Worm (Caenorhabditis elegans) whole organism, L1 larva: Measurements from ENCODE around the gene rpt-6.

Experiments
- F16B12.6 ChIP-seq: fragments of 150-350 bp; optimal IDR thresholded peaks from 2 replicates; lab custom pipeline; 2014; ENCODE audit warnings: missing biosample characterization, missing genetic modification characterization
- Y116A8C.19 ChIP-seq: sonication (generic microtip); optimal IDR thresholded peaks from 2 replicates; lab custom pipeline; 2016; ENCODE audit warnings: missing compliant biosample characterization, missing genetic modification characterization, borderline replicate concordance
- alr-1 ChIP-seq: fragments of 200-800 bp; sonication (Bioruptor generic); optimal IDR thresholded peaks from 2 replicates; lab custom pipeline; 2018; ENCODE audit warnings: borderline replicate concordance, mild to moderate bottlenecking, missing genetic modification characterization, missing compliant biosample characterization
- aly-2 ChIP-seq: fragments of 150-350 bp; optimal IDR thresholded peaks from 2 replicates; lab custom pipeline; 2014; ENCODE audit warnings: missing biosample characterization, missing genetic modification characterization
- ama-1 ChIP-seq: fragments of 150-350 bp; optimal IDR thresholded peaks from 2 replicates; lab custom pipeline; 2014
- blmp-1 ChIP-seq: fragments of 150-350 bp; optimal IDR thresholded peaks from 2 replicates; lab custom pipeline; 2014; ENCODE audit warnings: missing biosample characterization, missing genetic modification characterization
- ceh-8 ChIP-seq: fragments of 200-800 bp; sonication (Bioruptor generic); optimal IDR thresholded peaks from 2 replicates; lab custom pipeline; 2018; ENCODE audit warnings: mild to moderate bottlenecking, missing genetic modification characterization, moderate library complexity, missing compliant biosample characterization
- ceh-88 ChIP-seq: fragments of 200-800 bp; sonication (Bioruptor generic); IDR thresholded peaks from 2 replicates; pipeline ENCODE4 v1.3.6; 2022; ENCODE audit warnings: missing genetic modification characterization, missing compliant biosample characterization
- ceh-90 ChIP-seq: sonication (generic microtip); optimal IDR thresholded peaks from 2 replicates; lab custom pipeline; 2016; ENCODE audit warnings: missing genetic modification characterization, missing compliant biosample characterization
- dpl-1 ChIP-seq, 3 experiments: fragments of 150-350 bp in 2 of 3; sonication (generic microtip) in 1 of 3; optimal IDR thresholded peaks; 2 replicates each; lab custom pipeline; 2014 to 2017; ENCODE audit warnings: missing biosample characterization in 3 of 3, missing genetic modification characterization in 3 of 3, missing genetic modification reagents in 3 of 3
- efl-1 ChIP-seq, 4 experiments: fragments of 150-350 bp; optimal IDR thresholded peaks in 3 of 4; peaks in 1 of 4; 1 replicate in 1 of 4; 2 replicates in 3 of 4; lab custom pipeline; 2014; ENCODE audit warnings: missing biosample characterization in 2 of 4, missing genetic modification characterization in 2 of 4, missing genetic modification reagents in 2 of 4
- efl-3 ChIP-seq: fragments of 200-800 bp; sonication (Bioruptor generic); optimal IDR thresholded peaks from 2 replicates; lab custom pipeline; 2018; ENCODE audit warnings: mild to moderate bottlenecking, missing genetic modification characterization, missing compliant biosample characterization
- egl-13 ChIP-seq: sonication (generic microtip); optimal IDR thresholded peaks from 2 replicates; lab custom pipeline; 2016; ENCODE audit warnings: missing genotype, missing genetic modification reagents, missing genetic modification characterization, missing compliant biosample characterization
- egl-27 ChIP-seq, 2 experiments: fragments of 150-350 bp in 1 of 2; sonication (generic microtip); optimal IDR thresholded peaks; 3 replicates each; lab custom pipeline; 2017 to 2018; ENCODE audit warnings: missing biosample characterization in 2 of 2, missing genetic modification characterization in 2 of 2, missing genetic modification reagents in 2 of 2
- elt-2 ChIP-seq: sonication (generic microtip); optimal IDR thresholded peaks from 2 replicates; lab custom pipeline; 2016; ENCODE audit warnings: missing genetic modification characterization, mild to moderate bottlenecking, inconsistent platforms, missing compliant biosample characterization, missing genetic modification reagents
- ets-5 ChIP-seq: fragments of 200-800 bp; sonication (Bioruptor generic); IDR thresholded peaks from 2 replicates; pipeline ENCODE4 v1.3.6; 2022; ENCODE audit warnings: missing genetic modification characterization, missing compliant biosample characterization
- fkh-10 ChIP-seq: sonication (generic microtip); optimal IDR thresholded peaks from 2 replicates; lab custom pipeline; 2017; ENCODE audit warnings: missing biosample characterization, missing genetic modification reagents, missing genetic modification characterization
- fkh-8 ChIP-seq: sonication (generic microtip); optimal IDR thresholded peaks from 2 replicates; lab custom pipeline; 2016; ENCODE audit warnings: mild to moderate bottlenecking, missing genetic modification characterization, missing compliant biosample characterization
- fos-1 ChIP-seq: fragments of 150-350 bp; optimal IDR thresholded peaks from 2 replicates; lab custom pipeline; 2014; ENCODE audit warnings: missing biosample characterization, missing genetic modification characterization
- hlh-17 ChIP-seq: fragments of 200-800 bp; sonication (Bioruptor generic); optimal IDR thresholded peaks from 2 replicates; lab custom pipeline; 2018; ENCODE audit warnings: missing genetic modification characterization, mild to moderate bottlenecking, missing compliant biosample characterization, moderate library complexity, borderline replicate concordance
- hpl-2 ChIP-seq: fragments of 150-350 bp; optimal IDR thresholded peaks from 2 replicates; lab custom pipeline; 2014; ENCODE audit warnings: missing biosample characterization, missing genetic modification reagents, missing genetic modification characterization
- irx-1 ChIP-seq: sonication (generic microtip); optimal IDR thresholded peaks from 2 replicates; lab custom pipeline; 2016; ENCODE audit warnings: missing genetic modification characterization, missing compliant biosample characterization
- isw-1 ChIP-seq: fragments of 200-800 bp; sonication (Bioruptor generic); IDR thresholded peaks from 2 replicates; pipeline ENCODE4 v1.3.6; 2022; ENCODE audit warnings: missing genetic modification characterization, missing compliant biosample characterization
- lin-15B ChIP-seq: fragments of 150-350 bp; sonication (generic microtip); optimal IDR thresholded peaks from 3 replicates; lab custom pipeline; 2014; ENCODE audit warnings: missing biosample characterization, missing genetic modification characterization
- lin-35 ChIP-seq, 2 experiments: fragments of 150-350 bp; optimal IDR thresholded peaks; 2 replicates each; lab custom pipeline; 2014; ENCODE audit warnings: missing biosample characterization in 2 of 2, missing genetic modification characterization in 2 of 2, missing genetic modification reagents in 2 of 2
- lir-3 ChIP-seq: sonication (generic microtip); optimal IDR thresholded peaks from 2 replicates; lab custom pipeline; 2016; ENCODE audit warnings: mild to moderate bottlenecking, missing genetic modification characterization, moderate library complexity, missing compliant biosample characterization; ENCODE audit not compliant: poor library complexity
- lsy-2 ChIP-seq, 2 experiments: fragments of 150-350 bp; optimal IDR thresholded peaks; 2 replicates each; lab custom pipeline; 2014; ENCODE audit warnings: missing biosample characterization in 2 of 2, missing genetic modification characterization in 2 of 2
- mab-9 ChIP-seq: fragments of 200-800 bp; sonication (Bioruptor generic); IDR thresholded peaks from 2 replicates; pipeline ENCODE4 v1.3.6; 2022; ENCODE audit warnings: missing genetic modification reagents, missing genetic modification characterization, missing compliant biosample characterization
- mdl-1 ChIP-seq, 2 experiments: fragments of 150-350 bp; optimal IDR thresholded peaks; 2 replicates each; lab custom pipeline; 2014 to 2017; ENCODE audit warnings: missing biosample characterization in 2 of 2, missing genetic modification characterization in 2 of 2, inconsistent platforms in 1 of 2
- mep-1 ChIP-seq: fragments of 150-350 bp; optimal IDR thresholded peaks from 2 replicates; lab custom pipeline; 2014; ENCODE audit warnings: missing biosample characterization, missing genetic modification characterization
- nhr-12 ChIP-seq: sonication (generic microtip); optimal IDR thresholded peaks from 2 replicates; lab custom pipeline; 2017; ENCODE audit warnings: missing biosample characterization, missing genetic modification characterization
- nhr-19 ChIP-seq: fragments of 200-800 bp; sonication (Bioruptor generic); conservative IDR thresholded peaks from 2 replicates; pipeline ENCODE4 v1.3.6; 2022; ENCODE audit warnings: missing genetic modification characterization, missing compliant biosample characterization
- nhr-77 ChIP-seq: fragments of 150-350 bp; optimal IDR thresholded peaks from 2 replicates; lab custom pipeline; 2014; ENCODE audit warnings: missing biosample characterization, missing genetic modification characterization
- nhr-84 ChIP-seq: sonication (generic microtip); optimal IDR thresholded peaks from 2 replicates; lab custom pipeline; 2017; ENCODE audit warnings: missing biosample characterization, missing genetic modification characterization
- nhr-85 ChIP-seq: sonication (generic microtip); peaks from one replicate; lab custom pipeline; 2016; ENCODE audit warnings: missing genetic modification characterization, inconsistent platforms, missing compliant biosample characterization
- pag-3 ChIP-seq: sonication (generic microtip); optimal IDR thresholded peaks from 2 replicates; lab custom pipeline; 2017; ENCODE audit warnings: missing genetic modification characterization, mild to moderate bottlenecking, missing compliant biosample characterization, antibody characterized with exemption, borderline replicate concordance; ENCODE audit not compliant: insufficient read depth
- pax-3 ChIP-seq: fragments of 200-800 bp; sonication (Bioruptor generic); optimal IDR thresholded peaks from 2 replicates; lab custom pipeline; 2018; ENCODE audit warnings: mild to moderate bottlenecking, missing genetic modification characterization, moderate library complexity, missing compliant biosample characterization
- skn-1 ChIP-seq: fragments of 150-350 bp; optimal IDR thresholded peaks from 2 replicates; lab custom pipeline; 2014; ENCODE audit warnings: missing biosample characterization, missing genetic modification characterization
- sox-4 ChIP-seq: sonication (generic microtip); optimal IDR thresholded peaks from 2 replicates; lab custom pipeline; 2016; ENCODE audit warnings: missing genetic modification characterization, missing compliant biosample characterization
- sptf-1 ChIP-seq: fragments of 150-350 bp; optimal IDR thresholded peaks from 2 replicates; lab custom pipeline; 2014; ENCODE audit warnings: missing biosample characterization, missing genetic modification characterization
- sup-37 ChIP-seq: fragments of 200-800 bp; sonication (Bioruptor generic); optimal IDR thresholded peaks from 2 replicates; lab custom pipeline; 2018; ENCODE audit warnings: mild to moderate bottlenecking, missing genetic modification characterization, missing compliant biosample characterization
- swsn-7 ChIP-seq: sonication (generic microtip); optimal IDR thresholded peaks from 2 replicates; lab custom pipeline; 2016; ENCODE audit warnings: missing genetic modification characterization, missing compliant biosample characterization
- unc-130 ChIP-seq: fragments of 150-350 bp; optimal IDR thresholded peaks from 2 replicates; lab custom pipeline; 2017; ENCODE audit warnings: missing biosample characterization, missing genetic modification characterization, inconsistent platforms
- unc-30 ChIP-seq: sonication (generic microtip); optimal IDR thresholded peaks from 2 replicates; lab custom pipeline; 2017; ENCODE audit warnings: missing biosample characterization, missing genetic modification characterization
- unc-98 ChIP-seq: fragments of 200-800 bp; sonication (Bioruptor generic); IDR thresholded peaks from 2 replicates; pipeline ENCODE4 v1.3.6; 2022; ENCODE audit warnings: missing genetic modification characterization, missing compliant biosample characterization
- vab-15 ChIP-seq: sonication (generic microtip); optimal IDR thresholded peaks from 2 replicates; lab custom pipeline; 2017; ENCODE audit warnings: missing genotype, mild to moderate bottlenecking, missing genetic modification characterization, missing compliant biosample characterization
- zag-1 ChIP-seq: fragments of 150-350 bp; optimal IDR thresholded peaks from 2 replicates; lab custom pipeline; 2014; ENCODE audit warnings: missing biosample characterization, missing genetic modification characterization
- zip-4 ChIP-seq: fragments of 200-800 bp; sonication (Bioruptor generic); optimal IDR thresholded peaks from 2 replicates; lab custom pipeline; 2018; ENCODE audit warnings: mild to moderate bottlenecking, missing genetic modification characterization, moderate library complexity, missing compliant biosample characterization
- ztf-11 ChIP-seq, 2 experiments: sonication (generic microtip); optimal IDR thresholded peaks; 2 replicates each; lab custom pipeline; 2016 to 2017; ENCODE audit warnings: missing genetic modification characterization in 2 of 2, missing biosample characterization in 1 of 2, missing compliant biosample characterization in 1 of 2

The rpt-6 gene

DNA sequence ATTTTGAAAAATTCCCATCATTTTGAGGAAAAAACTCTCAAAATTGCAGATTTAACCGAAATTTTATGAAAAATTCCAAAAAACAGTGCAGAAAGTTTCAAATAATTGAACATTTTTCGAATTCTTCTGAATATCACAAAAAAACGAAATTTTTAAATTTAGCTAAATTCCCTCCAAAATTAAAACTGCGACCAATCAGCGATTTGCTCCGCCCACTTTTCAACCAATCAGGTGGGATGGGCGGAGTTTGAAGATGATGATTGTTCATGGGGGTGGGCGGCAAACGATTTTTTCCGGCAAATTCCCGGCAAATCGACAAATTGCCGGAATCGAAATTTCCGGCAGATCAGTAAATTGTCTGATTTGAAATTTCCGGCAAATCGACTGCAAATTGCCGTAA is 36.0 kb upstream of the rpt-6 start:
- no peak for TF ChIP-seq fos-1
- no peak for TF ChIP-seq efl-1 (optimal IDR thresholded peaks at IDR 0.05; lab: Kevin White, UChicago)
- TF ChIP-seq efl-1 (GFP tag; optimal IDR thresholded peaks at IDR 0.05 in 1 of 2; lab: Kevin White, UChicago), result peak in 1 of 2 experiments; percentile 46

DNA sequence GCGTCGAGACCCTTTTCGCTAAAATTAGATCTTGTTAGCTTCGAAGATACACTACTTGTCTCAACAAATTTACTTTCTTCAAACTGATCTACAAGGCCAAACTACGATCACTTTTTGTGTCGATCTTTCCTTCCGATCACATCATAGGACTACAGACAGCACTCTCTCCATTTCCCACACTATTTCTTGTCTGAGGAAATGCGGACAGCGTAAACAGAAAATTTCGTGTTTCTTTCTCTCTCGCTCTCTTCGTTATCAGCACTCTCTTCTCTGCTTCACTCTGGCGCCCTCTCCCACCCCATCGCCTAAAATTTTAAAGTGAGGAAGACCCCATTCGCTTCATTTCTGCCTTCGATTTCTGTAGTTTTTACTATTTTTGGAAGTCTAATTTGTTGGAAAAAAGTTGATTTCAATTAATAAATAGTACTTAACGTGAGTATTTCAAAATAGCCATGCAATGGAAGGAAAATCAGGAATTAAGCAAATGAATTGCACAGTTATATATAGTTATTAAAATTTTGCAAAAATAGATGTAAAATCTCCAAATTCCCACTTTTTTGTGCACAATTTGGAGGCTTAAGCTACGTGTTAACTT is 34.8 kb upstream of the rpt-6 start:
- no peak for TF ChIP-seq pax-3
- TF ChIP-seq F16B12.6 (tag; lab: Kevin White, UChicago), result peak; percentile 33
- peak; percentile 41 for TF ChIP-seq fkh-8
- TF ChIP-seq elt-2 (tag; lab: Kevin White, UChicago), result no peak
- no peak for TF ChIP-seq egl-27 (tag; optimal IDR thresholded peaks at IDR 0.05; lab: Kevin White, UChicago)
- TF ChIP-seq unc-130 (tag; lab: Kevin White, UChicago), result peak; percentile 73
- TF ChIP-seq zag-1, result no peak
- TF ChIP-seq ets-5 (GFP tag; lab: Robert Waterston, UW), result no peak
- no peak for TF ChIP-seq efl-3 (GFP tag; lab: Kevin White, UChicago)
- peak; percentile 46 for TF ChIP-seq pag-3 (tag; lab: Kevin White, UChicago)
- no peak for TF ChIP-seq ceh-8 (GFP tag; lab: Kevin White, UChicago)
- TF ChIP-seq dpl-1 (GFP tag; optimal IDR thresholded peaks at IDR 0.05; lab: Kevin White, UChicago), result peak; percentile 63 to 67 (median 63)
- TF ChIP-seq lin-15B (tag; lab: Kevin White, UChicago), result peak; percentile 9
- no peak for TF ChIP-seq hlh-17
- TF ChIP-seq hpl-2 (GFP tag; lab: Kevin White, UChicago), result no peak
- peak; percentile 73 for TF ChIP-seq nhr-77 (tag; lab: Kevin White, UChicago)
- no peak for TF ChIP-seq Y116A8C.19 (tag; lab: Kevin White, UChicago)
- TF ChIP-seq mdl-1 (tag; optimal IDR thresholded peaks at IDR 0.05; lab: Kevin White, UChicago), result peak in 1 of 2 experiments; percentile 69
- TF ChIP-seq swsn-7 (tag; lab: Kevin White, UChicago), result peak; percentile 68
- TF ChIP-seq fos-1, result peak; percentile 51
- TF ChIP-seq nhr-85 (tag; lab: Kevin White, UChicago), result peak; percentile 93
- no peak for TF ChIP-seq sptf-1
- no peak for TF ChIP-seq alr-1 (tag; lab: Kevin White, UChicago)
- TF ChIP-seq lin-35 (GFP tag; optimal IDR thresholded peaks at IDR 0.05; lab: Kevin White, UChicago), result peak; percentile 73 to 80
- TF ChIP-seq vab-15, result no peak
- no peak for TF ChIP-seq sox-4 (tag; lab: Kevin White, UChicago)
- peak; percentile 88 for TF ChIP-seq blmp-1 (tag; lab: Kevin White, UChicago)
- TF ChIP-seq ama-1 (lab: Kevin White, UChicago), result no peak
- TF ChIP-seq zip-4 (GFP tag; lab: Kevin White, UChicago), result no peak
- TF ChIP-seq nhr-84 (tag; lab: Kevin White, UChicago), result no peak
- TF ChIP-seq skn-1, result peak; percentile 69
- TF ChIP-seq fkh-10 (GFP tag; lab: Kevin White, UChicago), result peak; percentile 21
- peak; percentile 58 for TF ChIP-seq mep-1
- TF ChIP-seq isw-1, result peak; percentile 19; the same call in 1 of the 2 replicates
- TF ChIP-seq lsy-2 (tag; optimal IDR thresholded peaks at IDR 0.05; lab: Kevin White, UChicago), result peak; percentile 75 to 82
- no peak for TF ChIP-seq unc-98
- no peak for TF ChIP-seq sup-37 (GFP tag; lab: Kevin White, UChicago)
- TF ChIP-seq lir-3 (tag; lab: Kevin White, UChicago), result no peak
- no peak for TF ChIP-seq ztf-11 (tag; optimal IDR thresholded peaks at IDR 0.05; lab: Kevin White, UChicago)
- TF ChIP-seq nhr-19 (GFP tag; lab: Robert Waterston, UW), result peak; percentile 59
- no peak for TF ChIP-seq ceh-90 (tag; lab: Kevin White, UChicago)
- no peak for TF ChIP-seq nhr-12 (tag; lab: Kevin White, UChicago)
- peak; percentile 76 for TF ChIP-seq irx-1 (tag; lab: Kevin White, UChicago)
- no peak for TF ChIP-seq mab-9 (GFP tag; lab: Robert Waterston, UW)
- TF ChIP-seq unc-30 (tag; lab: Kevin White, UChicago), result no peak
- TF ChIP-seq ceh-88 (GFP tag; lab: Robert Waterston, UW), result no peak
- TF ChIP-seq efl-1 (optimal IDR thresholded peaks at IDR 0.05; lab: Kevin White, UChicago), result peak; percentile 76
- peak; percentile 59 to 94 for TF ChIP-seq efl-1 (GFP tag; optimal IDR thresholded peaks at IDR 0.05 in 1 of 2; lab: Kevin White, UChicago)
- no peak for TF ChIP-seq egl-13 (tag; lab: Kevin White, UChicago)
- peak; percentile 4 for TF ChIP-seq aly-2 (tag; lab: Kevin White, UChicago)
